Worm (Caenorhabditis elegans): ENCODE results near the gene try-1.

- TF ChIP-seq fkh-8 (tag; optimal IDR thresholded peaks at IDR 0.05) (no peak), ceh-82 (tag; optimal IDR thresholded peaks at IDR 0.05) (no peak)
These were observed 33.8 kb downstream of the try-1 start for ce11 chrII:4915572-4915971.

Measured in whole organism, L1 larva.